Fruit fly (Drosophila melanogaster) whole organism, wandering third instar larva: Measurements from ENCODE around the gene hth.

Experiments used
- CG9705 ChIP-seq: fragments of 200-800 bp; sonication (Bioruptor generic); optimal IDR thresholded peaks from 2 replicates; lab custom pipeline; 2018; ENCODE audit warnings: missing biosample characterization, mild to moderate bottlenecking, missing genetic modification characterization
- Dfd ChIP-seq: fragments of >200 bp; optimal IDR thresholded peaks from 2 replicates; lab custom pipeline; 2017; ENCODE audit warnings: missing biosample characterization, missing genetic modification characterization
- Jra ChIP-seq: sonication (Bioruptor generic); optimal IDR thresholded peaks from 2 replicates; lab custom pipeline; 2016; ENCODE audit warnings: missing biosample characterization, missing genetic modification characterization
- Myc ChIP-seq: fragments of >200 bp; optimal IDR thresholded peaks from 2 replicates; lab custom pipeline; 2017
- Vsx2 ChIP-seq: fragments of 200-300, 225-300 bp; sonication (Bioruptor generic); optimal IDR thresholded peaks from 2 replicates; lab custom pipeline; 2018; ENCODE audit warnings: missing biosample characterization, missing genetic modification characterization; ENCODE audit not compliant: partially characterized antibody
- br ChIP-seq: fragments of 200-800 bp; sonication (Bioruptor generic); optimal IDR thresholded peaks from 2 replicates; lab custom pipeline; 2016; ENCODE audit warnings: missing biosample characterization, missing genetic modification characterization
- foxo ChIP-seq, 2 experiments: fragments of 200-800 bp; sonication (Bioruptor generic); optimal IDR thresholded peaks; 2 replicates in 1 of 2; 3 replicates in 1 of 2; lab custom pipeline; 2016 to 2017; ENCODE audit warnings: missing biosample characterization in 2 of 2, missing genetic modification characterization in 2 of 2
- h ChIP-seq: fragments of 200-800 bp; sonication (Bioruptor generic); optimal IDR thresholded peaks from 3 replicates; lab custom pipeline; 2016; ENCODE audit warnings: missing biosample characterization, mild to moderate bottlenecking, missing genetic modification characterization
- pan ChIP-seq: fragments of >200 bp; optimal IDR thresholded peaks from 2 replicates; lab custom pipeline; 2017
- psq ChIP-seq: fragments of 200-800 bp; sonication (Bioruptor generic); optimal IDR thresholded peaks from 3 replicates; lab custom pipeline; 2017; ENCODE audit warnings: missing biosample characterization, mild to moderate bottlenecking, missing genetic modification characterization, moderate library complexity
- rgr ChIP-seq: fragments of 200-800 bp; sonication (Bioruptor generic); optimal IDR thresholded peaks from 3 replicates; lab custom pipeline; 2016; ENCODE audit warnings: missing biosample characterization, mild to moderate bottlenecking, missing genetic modification characterization
- sage ChIP-seq: fragments of 200-800 bp; sonication (Bioruptor generic); optimal IDR thresholded peaks from 2 replicates; lab custom pipeline; 2016; ENCODE audit warnings: missing biosample characterization, mild to moderate bottlenecking, missing genetic modification characterization
- sv ChIP-seq: fragments of 200-800 bp; sonication (Bioruptor generic); optimal IDR thresholded peaks from 3 replicates; lab custom pipeline; 2016; ENCODE audit warnings: missing biosample characterization, missing genetic modification characterization
- usp ChIP-seq: fragments of >200 bp; optimal IDR thresholded peaks from 2 replicates; lab custom pipeline; 2017; ENCODE audit warnings: missing biosample characterization, missing genetic modification characterization

DNA sequence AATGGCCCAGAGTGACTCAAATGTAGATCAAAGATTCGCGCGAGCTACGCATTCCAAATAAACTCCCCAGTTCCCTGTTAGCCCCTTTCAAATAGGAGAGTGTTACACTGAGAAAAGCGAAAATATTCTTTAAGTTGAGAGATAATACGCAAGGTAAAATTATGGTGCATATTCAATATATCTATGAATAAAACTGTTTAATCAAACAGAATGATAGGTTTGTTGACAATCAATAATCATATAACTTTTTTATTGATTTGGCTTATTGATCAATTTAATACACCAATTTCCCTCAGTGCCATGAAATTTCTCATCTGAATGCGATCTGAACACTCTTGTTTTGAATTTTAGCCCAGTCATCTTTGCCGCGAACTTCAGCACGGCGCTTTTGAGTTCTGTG, 70.8 kb downstream of the hth start:
- TF ChIP-seq sage (no peak), psq (GFP tag; lab: Kevin White, UChicago) (no peak), pan (lab: Kevin White, UChicago) (no peak), foxo (GFP tag; optimal IDR thresholded peaks at IDR 0.05; lab: Kevin White, UChicago) (no peak), rgr (no peak), sv (no peak), Dfd (GFP tag; lab: Kevin White, UChicago) (no peak), h (GFP tag; lab: Kevin White, UChicago) (no peak), Jra (no peak), CG9705 (GFP tag; lab: Kevin White, UChicago) (no peak), Myc (lab: Kevin White, UChicago) (no peak), usp (no peak), br (GFP tag; lab: Kevin White, UChicago) (no peak), Vsx2 (GFP tag; lab: Kevin White, UChicago) (no peak)
